Fruit fly (Drosophila melanogaster) whole organism, embryonic: Measurements from ENCODE around the gene Vta1.

ENCODE experiments used
- ATbp ChIP-seq: fragments of 200-800 bp; sonication (Bioruptor generic); optimal IDR thresholded peaks from 2 replicates; lab custom pipeline; 2017; ENCODE audit warnings: missing biosample characterization, mild to moderate bottlenecking, missing genetic modification characterization, missing genetic modification reagents
- Abd-B ChIP-seq: fragments of 200-800 bp; sonication (Bioruptor generic); optimal IDR thresholded peaks from 2 replicates; lab custom pipeline; 2018; ENCODE audit warnings: missing biosample characterization, mild to moderate bottlenecking, missing genetic modification characterization, moderate library complexity
- CG10321 ChIP-seq: fragments of 200-800 bp; sonication (Bioruptor generic); IDR thresholded peaks from 2 replicates; pipeline ENCODE4 v1.3.6; 2022; ENCODE audit warnings: missing biosample characterization, missing genetic modification characterization
- CG10543 ChIP-seq: fragments of 200-800 bp; sonication (Bioruptor generic); optimal IDR thresholded peaks from 3 replicates; lab custom pipeline; 2017; ENCODE audit warnings: missing biosample characterization, mild to moderate bottlenecking, missing genetic modification characterization, moderate library complexity
- CG10979 ChIP-seq: fragments of 200-800 bp; sonication (Bioruptor generic); optimal IDR thresholded peaks from 2 replicates; lab custom pipeline; 2018; ENCODE audit warnings: missing biosample characterization, mild to moderate bottlenecking, missing genetic modification characterization, moderate library complexity
- CG11696 ChIP-seq: fragments of 200-800 bp; sonication (Bioruptor generic); IDR thresholded peaks from 2 replicates; pipeline ENCODE4 v1.3.6; 2022; ENCODE audit warnings: missing biosample characterization, missing genetic modification characterization
- CG12659 ChIP-seq: fragments of 200-800 bp; sonication (Bioruptor generic); optimal IDR thresholded peaks from 3 replicates; lab custom pipeline; 2017; ENCODE audit warnings: mild to moderate bottlenecking, missing biosample characterization, missing genetic modification reagents, missing genetic modification characterization
- CG12769 ChIP-seq: fragments of 200-800 bp; sonication (Bioruptor generic); optimal IDR thresholded peaks from 2 replicates; lab custom pipeline; 2019; ENCODE audit warnings: missing biosample characterization, mild to moderate bottlenecking, missing genetic modification characterization, moderate library complexity
- CG13287 ChIP-seq: fragments of 200-800 bp; sonication (Bioruptor generic); IDR thresholded peaks from 2 replicates; pipeline ENCODE4 v1.3.6; 2022; ENCODE audit warnings: missing biosample characterization, missing genetic modification characterization; ENCODE audit not compliant: partially characterized antibody
- CG13424 ChIP-seq: fragments of 200-800 bp; sonication (Bioruptor generic); optimal IDR thresholded peaks from 2 replicates; lab custom pipeline; 2019; ENCODE audit warnings: missing biosample characterization, mild to moderate bottlenecking, missing genetic modification characterization, moderate library complexity
- CG18619 ChIP-seq: fragments of 200-800 bp; sonication (Bioruptor generic); optimal IDR thresholded peaks from 3 replicates; lab custom pipeline; 2017; ENCODE audit warnings: missing biosample characterization, mild to moderate bottlenecking, missing genetic modification characterization
- CG2875 ChIP-seq: fragments of 200-800 bp; sonication (Bioruptor generic); optimal IDR thresholded peaks from 2 replicates; lab custom pipeline; 2017; ENCODE audit warnings: missing biosample characterization, mild to moderate bottlenecking, missing genetic modification characterization, missing genetic modification reagents
- CG32532 ChIP-seq: fragments of 200-800 bp; sonication (Bioruptor generic); IDR thresholded peaks from 2 replicates; pipeline ENCODE4 v1.3.6; 2022; ENCODE audit warnings: missing biosample characterization, missing genetic modification characterization
- CG32772 ChIP-seq: fragments of 200-800 bp; sonication (Bioruptor generic); IDR thresholded peaks from 2 replicates; pipeline ENCODE4 v1.3.6; 2022; ENCODE audit warnings: missing biosample characterization, missing genetic modification characterization
- CG42726 ChIP-seq: fragments of 200-800 bp; sonication (Bioruptor generic); IDR thresholded peaks from 2 replicates; pipeline ENCODE4 v1.3.6; 2022; ENCODE audit warnings: missing biosample characterization, missing genetic modification characterization; ENCODE audit not compliant: partially characterized antibody
- CG4820 ChIP-seq: fragments of 200-800 bp; sonication (Bioruptor generic); optimal IDR thresholded peaks from 3 replicates; lab custom pipeline; 2016; ENCODE audit warnings: missing biosample characterization, missing genetic modification characterization
- CG6813 ChIP-seq: fragments of 200-800 bp; sonication (Bioruptor generic); optimal IDR thresholded peaks from 2 replicates; lab custom pipeline; 2017; ENCODE audit warnings: missing biosample characterization, missing genetic modification characterization, mild to moderate bottlenecking, moderate library complexity, missing genetic modification reagents
- CG6854 ChIP-seq: fragments of 200-800 bp; sonication (Bioruptor generic); optimal IDR thresholded peaks from 3 replicates; lab custom pipeline; 2017; ENCODE audit warnings: missing biosample characterization, mild to moderate bottlenecking, missing genetic modification characterization
- CG8359 ChIP-seq: fragments of 200-800 bp; sonication (Bioruptor generic); optimal IDR thresholded peaks from 2 replicates; lab custom pipeline; 2017; ENCODE audit warnings: missing biosample characterization, mild to moderate bottlenecking, missing genetic modification characterization, borderline replicate concordance
- Chrac-16 ChIP-seq: fragments of 200-800 bp; sonication (Bioruptor generic); optimal IDR thresholded peaks from 3 replicates; lab custom pipeline; 2016; ENCODE audit warnings: missing biosample characterization, missing genetic modification characterization
- E2f2 ChIP-seq: fragments of 200-800 bp; sonication (Bioruptor generic); IDR thresholded peaks from 2 replicates; pipeline ENCODE4 v1.3.6; 2022; ENCODE audit warnings: missing biosample characterization, missing genetic modification characterization
- HLH4C ChIP-seq: fragments of 200-800 bp; sonication (Bioruptor generic); IDR thresholded peaks from 3 replicates; pipeline ENCODE4 v1.3.6; 2022; ENCODE audit warnings: missing biosample characterization, missing genetic modification characterization; ENCODE audit not compliant: partially characterized antibody
- Hmr ChIP-seq: fragments of 200-800 bp; sonication (Bioruptor generic); optimal IDR thresholded peaks from 3 replicates; lab custom pipeline; 2017; ENCODE audit warnings: mild to moderate bottlenecking, missing biosample characterization, missing genetic modification reagents, missing genetic modification characterization
- Max ChIP-seq: fragments of 200-800 bp; sonication (Bioruptor generic); optimal IDR thresholded peaks from 2 replicates; lab custom pipeline; 2016; ENCODE audit warnings: missing biosample characterization, mild to moderate bottlenecking, missing genetic modification characterization
- Mes4 ChIP-seq: fragments of 200-800 bp; sonication (Bioruptor generic); optimal IDR thresholded peaks from 2 replicates; lab custom pipeline; 2016; ENCODE audit warnings: missing biosample characterization, missing genetic modification characterization
- Nf-YC ChIP-seq: fragments of 200-800 bp; optimal IDR thresholded peaks from 3 replicates; lab custom pipeline; 2019; ENCODE audit warnings: missing biosample characterization, mild to moderate bottlenecking, missing genetic modification characterization, moderate library complexity
- Optix ChIP-seq: fragments of 200-800 bp; sonication (Bioruptor generic); IDR thresholded peaks from 3 replicates; pipeline ENCODE4 v1.3.6; 2022; ENCODE audit warnings: missing biosample characterization, missing genetic modification characterization
- Six4 ChIP-seq: fragments of 200-800 bp; sonication (Bioruptor generic); optimal IDR thresholded peaks from 2 replicates; lab custom pipeline; 2016; ENCODE audit warnings: missing biosample characterization, missing genetic modification characterization
- Sry-β ChIP-seq: fragments of 200-800 bp; sonication (Bioruptor generic); optimal IDR thresholded peaks from 2 replicates; lab custom pipeline; 2018; ENCODE audit warnings: missing biosample characterization, mild to moderate bottlenecking, missing genetic modification characterization, moderate library complexity
- Usf ChIP-seq: fragments of 200-800 bp; sonication (Bioruptor generic); optimal IDR thresholded peaks from 2 replicates; lab custom pipeline; 2017; ENCODE audit warnings: missing genotype, missing biosample characterization, missing genetic modification characterization
- ac ChIP-seq: fragments of 200-800 bp; sonication (Bioruptor generic); optimal IDR thresholded peaks from 3 replicates; lab custom pipeline; 2017; ENCODE audit warnings: missing biosample characterization, mild to moderate bottlenecking, missing genetic modification characterization
- aop ChIP-seq: fragments of 200-800 bp; sonication (Bioruptor generic); IDR thresholded peaks from 2 replicates; pipeline ENCODE4 v1.3.6; 2022; ENCODE audit warnings: missing biosample characterization, missing genetic modification characterization
- bcd ChIP-seq: fragments of 200-800 bp; sonication (Bioruptor generic); optimal IDR thresholded peaks from 2 replicates; lab custom pipeline; 2017; ENCODE audit warnings: missing biosample characterization, mild to moderate bottlenecking, missing genetic modification characterization
- bowl ChIP-seq: fragments of 200-800 bp; sonication (Bioruptor generic); IDR thresholded peaks from 2 replicates; pipeline ENCODE4 v1.3.6; 2022; ENCODE audit warnings: missing biosample characterization, missing genetic modification characterization
- croc ChIP-seq: fragments of 200-800 bp; sonication (Bioruptor generic); conservative IDR thresholded peaks from 3 replicates; pipeline ENCODE4 v1.3.6; 2022; ENCODE audit warnings: missing biosample characterization, missing genetic modification characterization
- hkb ChIP-seq, 2 experiments: fragments of 200-800 bp in 1 of 2; fragments of >200 bp in 1 of 2; sonication (Bioruptor generic) in 1 of 2; IDR thresholded peaks in 1 of 2; optimal IDR thresholded peaks in 1 of 2; 2 replicates each; pipeline versions ENCODE4 v1.3.6 to Lab custom; 2017 to 2022; ENCODE audit warnings: missing biosample characterization in 1 of 2, missing genetic modification characterization in 1 of 2
- ken ChIP-seq: fragments of 200-800 bp; sonication (Bioruptor generic); IDR thresholded peaks from 3 replicates; pipeline ENCODE4 v1.3.6; 2022; ENCODE audit warnings: missing biosample characterization, missing genetic modification characterization
- mirr ChIP-seq: fragments of 200-800 bp; sonication (Bioruptor generic); optimal IDR thresholded peaks from 3 replicates; lab custom pipeline; 2018; ENCODE audit warnings: missing biosample characterization, mild to moderate bottlenecking, missing genetic modification characterization
- p53 ChIP-seq: fragments of 200-800 bp; sonication (Bioruptor generic); optimal IDR thresholded peaks from 2 replicates; lab custom pipeline; 2016; ENCODE audit warnings: missing biosample characterization, missing genetic modification characterization
- pb ChIP-seq: fragments of 200-800 bp; sonication (Bioruptor generic); optimal IDR thresholded peaks from 3 replicates; lab custom pipeline; 2016; ENCODE audit warnings: missing biosample characterization, missing genetic modification characterization
- phol ChIP-seq: fragments of 200-800 bp; sonication (Bioruptor generic); optimal IDR thresholded peaks from 3 replicates; lab custom pipeline; 2018; ENCODE audit warnings: missing biosample characterization, mild to moderate bottlenecking, missing genetic modification characterization, moderate library complexity
- prd ChIP-seq, 3 experiments: fragments of >200 bp in 2 of 3; fragments of 200-800 bp in 1 of 3; sonication (Bioruptor generic) in 1 of 3; optimal IDR thresholded peaks in 2 of 3; IDR thresholded peaks in 1 of 3; 2 replicates in 2 of 3; 3 replicates in 1 of 3; pipeline versions ENCODE4 v1.3.6 to Lab custom; 2017 to 2022; ENCODE audit warnings: missing biosample characterization in 1 of 3, missing genetic modification characterization in 1 of 3
- seq ChIP-seq: fragments of 200-800 bp; sonication (Bioruptor generic); IDR thresholded peaks from 2 replicates; pipeline ENCODE4 v1.3.6; 2022; ENCODE audit warnings: missing biosample characterization, missing genetic modification characterization
- sim ChIP-seq: fragments of 200-800 bp; sonication (Bioruptor generic); IDR thresholded peaks from 2 replicates; pipeline ENCODE4 v1.3.6; 2022; ENCODE audit warnings: missing biosample characterization, missing genetic modification characterization
- sqz ChIP-seq: fragments of 200-800 bp; sonication (Bioruptor generic); optimal IDR thresholded peaks from 3 replicates; lab custom pipeline; 2018; ENCODE audit warnings: missing biosample characterization, mild to moderate bottlenecking, missing genetic modification characterization
- sr ChIP-seq: fragments of 200-800 bp; sonication (Bioruptor generic); IDR thresholded peaks from 3 replicates; pipeline ENCODE4 v1.3.6; 2022; ENCODE audit warnings: missing biosample characterization, missing genetic modification characterization
- vnd ChIP-seq: fragments of 200-800 bp; sonication (Bioruptor generic); IDR thresholded peaks from 3 replicates; pipeline ENCODE4 v1.3.6; 2022; ENCODE audit warnings: missing biosample characterization, missing genetic modification characterization; ENCODE audit not compliant: partially characterized antibody
- wdn ChIP-seq: fragments of 200-800 bp; sonication (Bioruptor generic); IDR thresholded peaks from 2 replicates; pipeline ENCODE4 v1.3.6; 2022; ENCODE audit warnings: missing biosample characterization, missing genetic modification characterization

Gene Vta1

DNA sequence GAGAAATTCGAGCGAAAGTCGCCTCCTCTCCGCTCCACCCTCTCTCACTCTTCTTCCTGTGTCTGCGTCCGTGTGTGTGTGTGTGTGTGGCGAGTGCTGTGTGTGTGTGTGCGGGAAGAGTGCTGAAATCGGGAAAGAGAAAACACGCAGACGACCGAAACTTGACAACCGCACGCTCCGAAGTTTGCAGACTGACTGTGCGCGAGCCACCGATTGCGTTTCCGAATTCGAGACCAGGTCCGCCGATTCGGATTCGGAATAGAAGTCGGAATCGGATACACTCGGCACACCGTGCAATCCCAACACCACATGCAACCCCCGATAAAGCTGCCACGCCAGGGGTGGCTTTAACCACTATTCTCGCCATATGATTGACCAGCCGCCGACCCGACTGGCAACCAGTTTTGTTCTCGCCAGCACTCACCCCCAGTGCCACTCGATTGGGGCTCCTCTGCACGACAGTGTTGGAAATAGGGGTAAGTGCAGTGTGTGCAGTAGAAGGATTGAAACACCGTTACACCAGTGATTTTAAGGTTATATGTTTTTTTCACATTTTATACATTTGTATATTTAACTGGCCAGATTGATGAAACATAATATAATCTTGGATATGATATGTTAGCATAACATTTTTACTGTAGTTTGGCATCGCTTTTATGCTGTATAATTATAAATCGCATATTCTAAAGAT, 24.4 kb downstream of the Vta1 start, which contains the start of gene CG13928 (continued):
- TF ChIP-seq vnd (GFP tag; lab: Robert Waterston, UW) (0 out of 3 replicates have a peak, but pooled peaks have one; percentile 12), CG12659 (GFP tag; lab: Kevin White, UChicago) (no peak), sr (GFP tag; lab: Robert Waterston, UW) (no peak), prd (optimal IDR thresholded peaks at IDR 0.05; lab: Kevin White, UChicago) (no peak), prd (GFP tag; IDR thresholded peaks at IDR 0.05; lab: Robert Waterston, UW) (no peak), Six4 (GFP tag; lab: Kevin White, UChicago) (no peak), CG6813 (no peak), CG4820 (no peak), Nf-YC (tag; lab: Kevin White, UChicago) (peak; percentile 22), CG2875 (GFP tag; lab: Kevin White, UChicago) (no peak), CG10543 (peak; percentile 19), Chrac-16 (no peak), CG11696 (GFP tag; lab: Robert Waterston, UW) (no peak), CG10979 (tag; lab: Kevin White, UChicago) (no peak), CG42726 (GFP tag; lab: Robert Waterston, UW) (no peak), ac (no peak), E2f2 (no peak), CG10321 (GFP tag; lab: Robert Waterston, UW) (no peak), ken (GFP tag; lab: Robert Waterston, UW) (no peak), CG13424 (tag; lab: Kevin White, UChicago) (no peak), CG6854 (GFP tag; lab: Kevin White, UChicago) (no peak), sim (GFP tag; lab: Robert Waterston, UW) (no peak), aop (no peak), Max (GFP tag; lab: Kevin White, UChicago) (no peak), pb (no peak), CG12769 (no peak), ATbp (no peak), CG32532 (GFP tag; lab: Robert Waterston, UW) (no peak), wdn (GFP tag; lab: Robert Waterston, UW) (no peak), CG13287 (GFP tag; lab: Robert Waterston, UW) (no peak), Optix (GFP tag; lab: Robert Waterston, UW) (no peak), croc (GFP tag; lab: Robert Waterston, UW) (no peak), CG32772 (GFP tag; lab: Robert Waterston, UW) (no peak), sqz (GFP tag; lab: Kevin White, UChicago) (no peak), p53 (GFP tag; lab: Kevin White, UChicago) (no peak), CG8359 (GFP tag; lab: Kevin White, UChicago) (no peak), HLH4C (GFP tag; lab: Robert Waterston, UW) (no peak), mirr (GFP tag; lab: Kevin White, UChicago) (no peak), phol (tag; lab: Kevin White, UChicago) (no peak), Sry-β (GFP tag; lab: Kevin White, UChicago) (no peak), Usf (GFP tag; lab: Kevin White, UChicago) (no peak), Abd-B (GFP tag; lab: Kevin White, UChicago) (no peak), bcd (GFP tag; lab: Kevin White, UChicago) (peak; percentile 3), seq (GFP tag; lab: Robert Waterston, UW) (peak; percentile 75; the same call in 1 of the 2 replicates), CG18619 (GFP tag; lab: Kevin White, UChicago) (no peak), Mes4 (no peak), Hmr (no peak), hkb (optimal IDR thresholded peaks at IDR 0.05; lab: Kevin White, UChicago) (no peak), hkb (GFP tag; IDR thresholded peaks at IDR 0.05; lab: Robert Waterston, UW) (no peak), bowl (no peak)
